Worm (Caenorhabditis elegans): ENCODE measurements around the gene F07H5.13.

ce11 chrII:8749084-8749483, 41.3 kb upstream of the F07H5.13 start:
- TF ChIP-seq hsf-1 (GFP tag; IDR thresholded peaks at IDR 0.05), result no peak
- no peak for TF ChIP-seq pha-4 (tag; optimal IDR thresholded peaks at IDR 0.05)
- TF ChIP-seq egl-18 (GFP tag; IDR thresholded peaks at IDR 0.05), result no peak
- no peak for TF ChIP-seq unc-62 (GFP tag; optimal IDR thresholded peaks at IDR 0.05)
- TF ChIP-seq ama-1 (optimal IDR thresholded peaks at IDR 0.05), result no peak
- no peak for TF ChIP-seq ama-1 (GFP tag; optimal IDR thresholded peaks at IDR 0.05)
